Fruit fly (Drosophila melanogaster) whole organism, prepupa: ENCODE results near the gene aph-1.

Source experiments
- Blimp-1 ChIP-seq: fragments of 200-800 bp; sonication (Bioruptor generic); optimal IDR thresholded peaks from 3 replicates; lab custom pipeline; 2017; ENCODE audit warnings: missing biosample characterization, missing genetic modification characterization, mild to moderate bottlenecking, moderate library complexity, missing genetic modification reagents
- CG16779 ChIP-seq: fragments of 200-800 bp; sonication (Bioruptor generic); optimal IDR thresholded peaks from 3 replicates; lab custom pipeline; 2017; ENCODE audit warnings: missing biosample characterization, mild to moderate bottlenecking, missing genetic modification characterization
- CG3919 ChIP-seq: fragments of 200-800 bp; sonication (Bioruptor generic); optimal IDR thresholded peaks from 3 replicates; lab custom pipeline; 2016; ENCODE audit warnings: missing biosample characterization, missing genetic modification characterization
- CG6163 ChIP-seq: fragments of 200-800 bp; sonication (Bioruptor generic); IDR thresholded peaks from 3 replicates; pipeline ENCODE4 v1.3.6; 2022; ENCODE audit warnings: missing biosample characterization, missing genetic modification characterization
- CG6792 ChIP-seq: fragments of 200-800 bp; sonication (Bioruptor generic); optimal IDR thresholded peaks from 3 replicates; lab custom pipeline; 2016; ENCODE audit warnings: missing biosample characterization, missing genetic modification characterization
- Hr38 ChIP-seq: sonication (Bioruptor generic); optimal IDR thresholded peaks from 2 replicates; lab custom pipeline; 2016; ENCODE audit warnings: missing biosample characterization, missing genetic modification characterization
- Hr39 ChIP-seq: fragments of 200-800 bp; sonication (Bioruptor generic); optimal IDR thresholded peaks from 2 replicates; lab custom pipeline; 2016; ENCODE audit warnings: missing biosample characterization, missing genetic modification characterization
- Sox15 ChIP-seq: fragments of 200-800 bp; sonication (Bioruptor generic); optimal IDR thresholded peaks from 3 replicates; lab custom pipeline; 2016; ENCODE audit warnings: missing biosample characterization, missing genetic modification characterization
- esn ChIP-seq: fragments of 200-800 bp; sonication (Bioruptor generic); optimal IDR thresholded peaks from 2 replicates; lab custom pipeline; 2016; ENCODE audit warnings: missing biosample characterization, mild to moderate bottlenecking, missing genetic modification characterization, moderate library complexity
- fd85E ChIP-seq: fragments of 200-800 bp; sonication (Bioruptor generic); optimal IDR thresholded peaks from 3 replicates; lab custom pipeline; 2016; ENCODE audit warnings: missing biosample characterization, missing genetic modification characterization
- spab ChIP-seq: fragments of 200-800 bp; sonication (Bioruptor generic); optimal IDR thresholded peaks from 2 replicates; lab custom pipeline; 2017; ENCODE audit warnings: missing biosample characterization, mild to moderate bottlenecking, missing genetic modification characterization, missing genetic modification reagents
- vri ChIP-seq: fragments of 200-800 bp; sonication (Bioruptor generic); optimal IDR thresholded peaks from 3 replicates; lab custom pipeline; 2016; ENCODE audit warnings: missing biosample characterization, mild to moderate bottlenecking, missing genetic modification characterization

dm6 chr2L:2810831-2811230, 44.8 kb downstream of the aph-1 start:
- no peak for TF ChIP-seq CG16779 (tag; lab: Kevin White, UChicago)
- no peak for TF ChIP-seq Hr38 (GFP tag; lab: Kevin White, UChicago)
- no peak for TF ChIP-seq spab (GFP tag; lab: Kevin White, UChicago)
- no peak for TF ChIP-seq Sox15 (GFP tag; lab: Kevin White, UChicago)
- no peak for TF ChIP-seq esn (GFP tag; lab: Kevin White, UChicago)
- no peak for TF ChIP-seq CG6792 (GFP tag; lab: Kevin White, UChicago)
- TF ChIP-seq vri (GFP tag; lab: Kevin White, UChicago), result no peak
- TF ChIP-seq Hr39 (GFP tag; lab: Kevin White, UChicago), result no peak
- no peak for TF ChIP-seq Blimp-1 (GFP tag; lab: Kevin White, UChicago)
- no peak for TF ChIP-seq CG6163 (GFP tag; lab: Robert Waterston, UW)
- no peak for TF ChIP-seq fd85E (GFP tag; lab: Kevin White, UChicago)
- TF ChIP-seq CG3919 (GFP tag; lab: Kevin White, UChicago), result no peak
